Worm (Caenorhabditis elegans) whole organism, L3 larva: ENCODE data around the gene hrg-7.

Experiments
- R02D3.7 ChIP-seq: fragments of 150-350 bp; optimal IDR thresholded peaks from 2 replicates; lab custom pipeline; 2014; ENCODE audit warnings: missing biosample characterization, missing genetic modification characterization
- ZK546.5 ChIP-seq: sonication (generic microtip); optimal IDR thresholded peaks from 2 replicates; lab custom pipeline; 2017; ENCODE audit warnings: missing biosample characterization, missing genetic modification characterization
- aly-2 ChIP-seq: fragments of 150-350 bp; optimal IDR thresholded peaks from 2 replicates; lab custom pipeline; 2014; ENCODE audit warnings: missing biosample characterization, missing genetic modification characterization
- ceh-28 ChIP-seq: fragments of 150-350 bp; optimal IDR thresholded peaks from 2 replicates; lab custom pipeline; 2014; ENCODE audit warnings: missing biosample characterization, missing genetic modification reagents, missing genetic modification characterization
- ceh-82 ChIP-seq: fragments of 150-350 bp; optimal IDR thresholded peaks from 2 replicates; lab custom pipeline; 2014; ENCODE audit warnings: missing biosample characterization, missing genetic modification characterization
- ceh-9 ChIP-seq: sonication (generic microtip); optimal IDR thresholded peaks from 2 replicates; lab custom pipeline; 2018; ENCODE audit warnings: missing biosample characterization, missing genetic modification characterization
- egl-27 ChIP-seq: sonication (generic microtip); optimal IDR thresholded peaks from 4 replicates; lab custom pipeline; 2017; ENCODE audit warnings: missing biosample characterization, missing genetic modification reagents, missing genetic modification characterization
- egl-5 ChIP-seq: fragments of 150-350 bp; optimal IDR thresholded peaks from 2 replicates; lab custom pipeline; 2017; ENCODE audit warnings: missing biosample characterization, missing genetic modification reagents, missing genetic modification characterization, inconsistent platforms
- elt-1 ChIP-seq: fragments of 150-350 bp; optimal IDR thresholded peaks from 2 replicates; lab custom pipeline; 2014; ENCODE audit warnings: missing biosample characterization, missing genetic modification characterization
- elt-2 ChIP-seq: sonication (generic microtip); optimal IDR thresholded peaks from 2 replicates; lab custom pipeline; 2016; ENCODE audit warnings: missing genetic modification reagents, mild to moderate bottlenecking, missing genetic modification characterization, missing compliant biosample characterization
- eor-1 ChIP-seq, 2 experiments: fragments of 150-350 bp; optimal IDR thresholded peaks; 2 replicates each; lab custom pipeline; 2014 to 2018; ENCODE audit warnings: missing biosample characterization in 2 of 2, missing genetic modification characterization in 2 of 2
- fkh-10 ChIP-seq: sonication (generic microtip); optimal IDR thresholded peaks from 2 replicates; lab custom pipeline; 2017; ENCODE audit warnings: missing biosample characterization, missing genetic modification reagents, missing genetic modification characterization
- fos-1 ChIP-seq: fragments of 150-350 bp; optimal IDR thresholded peaks from 2 replicates; lab custom pipeline; 2014; ENCODE audit warnings: missing biosample characterization, missing genetic modification characterization
- hmg-11 ChIP-seq: sonication (generic microtip); optimal IDR thresholded peaks from 2 replicates; lab custom pipeline; 2016; ENCODE audit warnings: missing genetic modification characterization, missing compliant biosample characterization
- jun-1 ChIP-seq: fragments of 150-350 bp; optimal IDR thresholded peaks from 2 replicates; lab custom pipeline; 2014; ENCODE audit warnings: missing biosample characterization, missing genetic modification reagents, missing genetic modification characterization
- lin-15B ChIP-seq: fragments of 150-350 bp; optimal IDR thresholded peaks from 2 replicates; lab custom pipeline; 2014; ENCODE audit warnings: missing biosample characterization, missing genetic modification characterization
- lsy-12 ChIP-seq: sonication (generic microtip); optimal IDR thresholded peaks from 2 replicates; lab custom pipeline; 2016; ENCODE audit warnings: mild to moderate bottlenecking, missing genetic modification characterization, missing compliant biosample characterization
- mdl-1 ChIP-seq: fragments of 150-350 bp; optimal IDR thresholded peaks from 2 replicates; lab custom pipeline; 2014; ENCODE audit warnings: missing biosample characterization, missing genetic modification characterization
- mml-1 ChIP-seq: fragments of 150-350 bp; sonication (generic microtip); optimal IDR thresholded peaks from 3 replicates; lab custom pipeline; 2014; ENCODE audit warnings: missing biosample characterization, missing genetic modification characterization
- nfya-1 ChIP-seq: sonication (generic microtip); optimal IDR thresholded peaks from 2 replicates; lab custom pipeline; 2017; ENCODE audit warnings: missing genetic modification characterization, mild to moderate bottlenecking, missing compliant biosample characterization, antibody characterized with exemption, moderate library complexity; ENCODE audit not compliant: insufficient read depth
- nhr-11 ChIP-seq: fragments of 150-350 bp; optimal IDR thresholded peaks from 2 replicates; lab custom pipeline; 2014; ENCODE audit warnings: missing biosample characterization, missing genetic modification characterization
- nhr-23 ChIP-seq: fragments of 150-350 bp; optimal IDR thresholded peaks from 2 replicates; lab custom pipeline; 2014; ENCODE audit warnings: missing biosample characterization, missing genetic modification reagents, missing genetic modification characterization
- nhr-237 ChIP-seq: fragments of 150-350 bp; optimal IDR thresholded peaks from 2 replicates; lab custom pipeline; 2014; ENCODE audit warnings: missing biosample characterization, missing genetic modification characterization
- nhr-25 ChIP-seq: sonication (generic microtip); optimal IDR thresholded peaks from 2 replicates; lab custom pipeline; 2017; ENCODE audit warnings: missing biosample characterization, missing genetic modification characterization
- nhr-28 ChIP-seq: fragments of 150-350 bp; optimal IDR thresholded peaks from 2 replicates; lab custom pipeline; 2014; ENCODE audit warnings: missing biosample characterization, missing genetic modification characterization
- nhr-43 ChIP-seq: sonication (generic microtip); optimal IDR thresholded peaks from 2 replicates; lab custom pipeline; 2016; ENCODE audit warnings: mild to moderate bottlenecking, missing genetic modification characterization, missing compliant biosample characterization; ENCODE audit not compliant: poor library complexity, severe bottlenecking
- nhr-67 ChIP-seq: fragments of 150-350 bp; optimal IDR thresholded peaks from 2 replicates; lab custom pipeline; 2014; ENCODE audit warnings: missing biosample characterization, missing genetic modification characterization
- nhr-76 ChIP-seq: fragments of 150-350 bp; sonication (generic microtip); optimal IDR thresholded peaks from 5 replicates; lab custom pipeline; 2014; ENCODE audit warnings: missing biosample characterization, missing genetic modification characterization
- nhr-77 ChIP-seq: fragments of 150-350 bp; optimal IDR thresholded peaks from 2 replicates; lab custom pipeline; 2014; ENCODE audit warnings: missing biosample characterization, missing genetic modification characterization
- pha-4 ChIP-seq: fragments of 150-350 bp; optimal IDR thresholded peaks from 2 replicates; lab custom pipeline; 2014; ENCODE audit warnings: missing biosample characterization, missing genetic modification reagents, missing genetic modification characterization
- pqm-1 ChIP-seq: fragments of 150-350 bp; optimal IDR thresholded peaks from 2 replicates; lab custom pipeline; 2017; ENCODE audit warnings: missing biosample characterization, missing genetic modification characterization, inconsistent platforms
- sea-2 ChIP-seq: fragments of 150-350 bp; sonication (generic microtip); optimal IDR thresholded peaks from 4 replicates; lab custom pipeline; 2014; ENCODE audit warnings: missing biosample characterization, missing genetic modification reagents, missing genetic modification characterization
- skn-1 ChIP-seq: fragments of 150-350 bp; optimal IDR thresholded peaks from 2 replicates; lab custom pipeline; 2014; ENCODE audit warnings: missing biosample characterization, missing genetic modification characterization
- snpc-4 ChIP-seq: fragments of 150-350 bp; optimal IDR thresholded peaks from 2 replicates; lab custom pipeline; 2014; ENCODE audit warnings: missing biosample characterization, missing genetic modification characterization
- tbx-2 ChIP-seq: sonication (generic microtip); optimal IDR thresholded peaks from 2 replicates; lab custom pipeline; 2016; ENCODE audit warnings: mild to moderate bottlenecking, missing genetic modification characterization, missing compliant biosample characterization
- unc-39 ChIP-seq: sonication (generic microtip); optimal IDR thresholded peaks from 4 replicates; lab custom pipeline; 2017; ENCODE audit warnings: missing biosample characterization, missing genetic modification characterization
- unc-62 ChIP-seq: fragments of 150-350 bp; sonication (generic microtip); optimal IDR thresholded peaks from 4 replicates; lab custom pipeline; 2014; ENCODE audit warnings: missing biosample characterization, missing genetic modification reagents, missing genetic modification characterization
- zag-1 ChIP-seq: fragments of 150-350 bp; optimal IDR thresholded peaks from 2 replicates; lab custom pipeline; 2014; ENCODE audit warnings: missing biosample characterization, missing genetic modification characterization
- ztf-11 ChIP-seq: fragments of 150-350 bp; optimal IDR thresholded peaks from 2 replicates; lab custom pipeline; 2014; ENCODE audit warnings: missing biosample characterization, missing genetic modification characterization
- ztf-4 ChIP-seq: fragments of 150-350 bp; optimal IDR thresholded peaks from 2 replicates; lab custom pipeline; 2014; ENCODE audit warnings: missing biosample characterization, missing genetic modification characterization

Gene hrg-7

ce11 chrV:12743778-12744502 lies 2.1 kb downstream of the hrg-7 start:
- TF ChIP-seq egl-5 (tag; lab: Kevin White, UChicago) (no peak), elt-2 (tag; lab: Kevin White, UChicago) (peak; percentile 28), R02D3.7 (no peak), ceh-28 (tag; lab: Kevin White, UChicago) (no peak)

DNA sequence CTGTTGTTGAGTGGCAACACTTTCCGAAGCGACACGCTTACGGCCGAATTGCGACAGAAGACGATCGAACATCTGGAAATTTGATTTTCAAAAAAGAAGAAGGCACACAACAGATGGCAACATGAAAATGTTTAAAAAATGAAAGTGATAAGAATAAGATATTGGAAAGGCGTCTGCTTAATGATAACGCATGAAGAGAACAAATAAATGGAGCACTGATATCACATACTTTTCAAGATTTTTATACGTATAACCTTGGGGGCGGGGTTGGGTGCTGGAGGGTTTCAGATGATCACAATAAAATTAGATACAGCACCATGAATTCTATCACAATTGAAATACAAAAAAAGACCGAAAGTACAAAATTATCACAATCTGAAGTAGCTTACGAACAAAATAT lies 3.1 kb downstream of the hrg-7 start, which contains the start of gene C15C8.7:
Gene C15C8.7 (minus strand): TSS at position 72 of the 400 bp plus-strand sequence.
- no peak for TF ChIP-seq snpc-4
- TF ChIP-seq elt-2 (tag; lab: Kevin White, UChicago): peak; percentile 92
- no peak for TF ChIP-seq hmg-11 (tag; lab: Kevin White, UChicago)
- TF ChIP-seq pqm-1 (tag; lab: Kevin White, UChicago): peak; percentile 42
- no peak for TF ChIP-seq ztf-4 (tag; lab: Kevin White, UChicago)
- no peak for TF ChIP-seq fos-1
- TF ChIP-seq zag-1 (tag; lab: Kevin White, UChicago): no peak
- no peak for TF ChIP-seq skn-1
- TF ChIP-seq, all 47 proteins: peak for 2

DNA sequence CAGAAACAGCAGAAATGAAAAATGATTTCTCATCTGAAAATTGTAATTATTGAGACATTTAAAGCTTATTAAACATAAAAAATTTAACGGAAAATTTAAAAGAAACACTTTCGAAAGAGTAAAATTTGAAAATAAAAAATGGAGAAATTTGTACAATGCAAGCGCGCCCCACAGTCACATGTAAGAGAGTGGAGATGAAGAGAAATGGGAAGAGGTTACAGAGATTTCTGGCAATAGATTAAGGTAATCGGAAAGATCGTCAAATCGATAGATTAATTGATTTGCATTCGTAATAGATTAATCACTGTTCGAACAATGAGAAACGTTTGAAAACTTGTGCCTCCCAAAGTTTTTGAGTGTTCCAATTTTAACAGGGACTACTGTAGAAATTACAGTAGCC lies 5.6 kb downstream of the hrg-7 start, which contains the start of gene C15C8.4:
Gene C15C8.4 (minus strand): TSS at position 33 of the 400 bp plus-strand sequence.
- peak; percentile 54 for TF ChIP-seq elt-1 (tag; lab: Kevin White, UChicago)
- TF ChIP-seq snpc-4: no peak
- no peak for TF ChIP-seq pha-4 (tag; lab: Kevin White, UChicago)
- no peak for TF ChIP-seq skn-1
- no peak for TF ChIP-seq nhr-76
- TF ChIP-seq nhr-11 (tag; lab: Kevin White, UChicago): no peak
- no peak for TF ChIP-seq pqm-1 (tag; lab: Kevin White, UChicago)
- TF ChIP-seq unc-62: no peak
- peak; percentile 6 for TF ChIP-seq nfya-1 (tag; lab: Kevin White, UChicago)
- peak; percentile 45 for TF ChIP-seq lin-15B
- TF ChIP-seq unc-39 (tag; lab: Kevin White, UChicago): no peak
- no peak for TF ChIP-seq eor-1 (tag; optimal IDR thresholded peaks at IDR 0.05; lab: Kevin White, UChicago)
- no peak for TF ChIP-seq elt-2 (tag; lab: Kevin White, UChicago)
- TF ChIP-seq R02D3.7: no peak
- TF ChIP-seq egl-5 (tag; lab: Kevin White, UChicago): no peak
- no peak for TF ChIP-seq ceh-9 (tag; lab: Kevin White, UChicago)
- no peak for TF ChIP-seq ZK546.5 (tag; lab: Kevin White, UChicago)
- no peak for TF ChIP-seq tbx-2 (tag; lab: Kevin White, UChicago)
- no peak for TF ChIP-seq ceh-82
- TF ChIP-seq ceh-28 (tag; lab: Kevin White, UChicago): peak; percentile 18
- no peak for TF ChIP-seq nhr-67 (tag; lab: Kevin White, UChicago)
- TF ChIP-seq nhr-28: no peak
- TF ChIP-seq nhr-77 (tag; lab: Kevin White, UChicago): no peak
- no peak for TF ChIP-seq mml-1 (tag; lab: Kevin White, UChicago)
- TF ChIP-seq ztf-11 (tag; lab: Kevin White, UChicago): no peak
- no peak for TF ChIP-seq mdl-1 (tag; lab: Kevin White, UChicago)
- TF ChIP-seq aly-2 (tag; lab: Kevin White, UChicago): no peak
- TF ChIP-seq lsy-12: no peak
- TF ChIP-seq fkh-10 (GFP tag; lab: Kevin White, UChicago): no peak
- no peak for TF ChIP-seq nhr-23 (tag; lab: Kevin White, UChicago)
- no peak for TF ChIP-seq egl-27
- TF ChIP-seq nhr-43 (tag; lab: Kevin White, UChicago): no peak
- TF ChIP-seq nhr-25: no peak
- no peak for TF ChIP-seq jun-1
- no peak for TF ChIP-seq nhr-237 (tag; lab: Kevin White, UChicago)
- TF ChIP-seq sea-2 (GFP tag; lab: Kevin White, UChicago): no peak
